Worm (Caenorhabditis elegans): ENCODE results near the gene nasp-2.

Gene nasp-2

DNA sequence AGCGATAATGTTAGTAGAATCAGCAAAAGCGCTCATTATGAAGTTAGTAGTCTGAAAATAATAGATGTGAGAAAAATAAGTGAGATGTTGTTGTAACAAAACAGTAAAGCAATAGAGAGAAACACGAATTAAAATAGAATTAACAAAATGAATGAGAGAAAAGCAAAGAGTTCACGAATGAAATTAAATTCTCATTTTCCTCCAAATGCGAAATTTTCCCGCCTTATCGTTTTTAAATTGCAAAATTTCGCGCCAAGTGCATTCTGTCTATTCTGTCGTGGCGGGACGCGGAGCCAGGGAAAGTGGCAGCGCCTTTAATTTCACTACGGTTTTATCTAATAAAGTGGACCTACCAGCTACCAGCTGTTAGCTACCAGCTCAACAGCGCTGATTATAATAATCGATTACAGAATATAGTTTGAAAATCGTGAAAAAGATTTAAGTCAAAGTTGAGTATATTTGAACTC, at the start of gene nasp-2:
Gene nasp-2 (minus strand): TSS at position 51 of the 467 bp plus-strand sequence.
- TF ChIP-seq C16A3.4 (tag; optimal IDR thresholded peaks at IDR 0.05) = peak; percentile 47
- peak; percentile 2 for TF ChIP-seq snu-23 (GFP tag; optimal IDR thresholded peaks at IDR 0.05)
- TF ChIP-seq nhr-28 (tag; optimal IDR thresholded peaks at IDR 0.05) = no peak
- TF ChIP-seq dpl-1 (GFP tag; optimal IDR thresholded peaks at IDR 0.05) = peak; percentile 72 to 90 (median 85)
- TF ChIP-seq rnt-1 (tag; optimal IDR thresholded peaks at IDR 0.05) = peak; percentile 45
- peak; percentile 5 for TF ChIP-seq blmp-1 (tag; optimal IDR thresholded peaks at IDR 0.05)
- TF ChIP-seq lin-35 (GFP tag; optimal IDR thresholded peaks at IDR 0.05) = peak; percentile 71 to 90
- TF ChIP-seq mep-1 (tag; optimal IDR thresholded peaks at IDR 0.05) = no peak
- peak; percentile 81 to 88 for TF ChIP-seq efl-1 (optimal IDR thresholded peaks at IDR 0.05)
- TF ChIP-seq efl-1 (GFP tag; optimal IDR thresholded peaks at IDR 0.05 in 1 of 2) = peak; percentile 79 to 97
- TF ChIP-seq Y116A8C.19 (tag; optimal IDR thresholded peaks at IDR 0.05; ENCODE audit: borderline replicate concordance) = no peak
- TF ChIP-seq lsy-2 (tag; optimal IDR thresholded peaks at IDR 0.05) = peak in 1 of 2 experiments; percentile 38

DNA sequence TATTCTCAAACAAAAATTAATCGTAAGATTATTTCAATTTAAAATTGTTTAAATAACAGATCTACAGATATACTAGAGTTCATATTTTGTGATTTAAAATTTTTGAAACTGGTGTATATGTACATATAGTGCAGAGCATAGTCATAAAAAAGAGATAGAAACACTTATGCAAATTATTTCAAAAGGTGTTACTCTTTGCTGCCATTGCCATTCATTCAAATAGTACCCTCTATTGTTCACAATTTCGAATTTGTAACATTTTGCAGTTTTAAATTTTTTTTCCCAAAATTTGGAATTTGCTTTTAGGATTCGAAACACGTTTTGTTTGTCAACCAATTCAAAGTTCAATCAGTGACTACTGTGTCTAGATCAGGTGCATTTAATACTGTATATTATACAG, 48.2 kb upstream of the nasp-2 start, which contains the start of gene F32H5.4:
Gene F32H5.4 (plus strand): TSS at position 301 of the 400 bp plus-strand sequence.
- TF ChIP-seq efl-1 (optimal IDR thresholded peaks at IDR 0.05) (no peak), efl-1 (GFP tag; optimal IDR thresholded peaks at IDR 0.05 in 1 of 2) (peak in 1 of 2 experiments; percentile 90), F16B12.6 (tag; optimal IDR thresholded peaks at IDR 0.05) (no peak), nhr-77 (tag; optimal IDR thresholded peaks at IDR 0.05) (no peak)

DNA sequence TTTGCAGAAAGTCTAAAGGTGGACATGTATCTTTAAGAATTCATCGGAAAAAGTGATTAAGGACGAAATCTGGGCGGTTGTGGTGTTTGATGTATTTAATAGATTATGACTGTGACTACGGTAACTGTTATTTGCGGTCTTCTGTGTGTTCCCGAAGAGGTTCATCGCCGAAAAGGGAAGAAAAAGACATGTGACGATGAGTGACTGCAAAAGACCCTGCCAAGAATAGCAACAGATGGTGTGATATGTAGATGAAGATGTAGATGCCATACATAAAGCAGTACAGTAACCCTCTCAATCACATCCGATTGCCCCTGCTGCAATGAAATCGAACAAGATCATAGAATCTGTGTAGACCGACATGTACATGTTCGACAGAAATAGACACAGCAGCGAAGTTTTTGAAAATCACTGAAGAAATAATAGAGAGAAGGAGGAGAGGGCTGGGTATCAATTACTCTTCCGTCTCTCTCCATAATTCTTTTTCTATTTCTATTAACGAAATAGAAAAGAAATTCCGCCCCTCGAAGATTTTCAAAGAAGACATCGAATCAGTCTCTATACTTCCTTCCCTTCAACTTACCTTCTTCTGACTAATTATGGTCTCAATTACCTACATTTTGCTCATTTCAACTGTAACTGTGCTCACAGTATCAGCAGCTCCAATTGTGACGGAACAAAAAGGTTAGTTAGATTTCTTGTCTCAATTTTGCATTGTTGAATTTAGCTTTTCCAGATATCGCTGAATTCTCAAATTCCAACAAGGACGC, 46.9 kb upstream of the nasp-2 start, which contains the start of gene F32H5.3:
Gene F32H5.3 (plus strand): TSS at position 513 of the 770 bp plus-strand sequence.
- TF ChIP-seq nhr-12 (tag; optimal IDR thresholded peaks at IDR 0.05) = no peak
- TF ChIP-seq elt-3 (tag; optimal IDR thresholded peaks at IDR 0.05) = peak in 1 of 6 experiments; percentile 53
- peak in 1 of 2 experiments; percentile 36 for TF ChIP-seq lin-35 (GFP tag; optimal IDR thresholded peaks at IDR 0.05)
- TF ChIP-seq ceh-63 (GFP tag; optimal IDR thresholded peaks at IDR 0.05) = no peak
- TF ChIP-seq ces-1 (GFP tag; optimal IDR thresholded peaks at IDR 0.05) = no peak
- TF ChIP-seq dpl-1 (GFP tag; optimal IDR thresholded peaks at IDR 0.05) = no peak
- no peak for TF ChIP-seq sup-37 (GFP tag; optimal IDR thresholded peaks at IDR 0.05)
- TF ChIP-seq hlh-4 (tag; optimal IDR thresholded peaks at IDR 0.05) = no peak
- TF ChIP-seq unc-86 (tag; optimal IDR thresholded peaks at IDR 0.05) = no peak
- no peak for TF ChIP-seq fkh-8 (tag; optimal IDR thresholded peaks at IDR 0.05)
- peak; percentile 31; the same call in 1 of the 2 replicates for TF ChIP-seq grh-1 (GFP tag; IDR thresholded peaks at IDR 0.05)
- TF ChIP-seq nhr-84 (tag; optimal IDR thresholded peaks at IDR 0.05) = no peak
- peak; percentile 17 for TF ChIP-seq blmp-1 (tag; optimal IDR thresholded peaks at IDR 0.05)
- no peak for TF ChIP-seq elt-2 (tag; optimal IDR thresholded peaks at IDR 0.05)
- peak; percentile 42; the same call in 1 of the 2 replicates for TF ChIP-seq nhr-19 (GFP tag; conservative IDR thresholded peaks at IDR 0.05)
- no peak for TF ChIP-seq ztf-4 (tag; optimal IDR thresholded peaks at IDR 0.05)
- TF ChIP-seq hlh-17 (GFP tag; optimal IDR thresholded peaks at IDR 0.05; ENCODE audit: borderline replicate concordance) = no peak
- TF ChIP-seq nhr-76 (tag; optimal IDR thresholded peaks at IDR 0.05) = no peak
- TF ChIP-seq lin-13 (GFP tag; optimal IDR thresholded peaks at IDR 0.05) = no peak
- no peak for TF ChIP-seq ceh-90 (tag; optimal IDR thresholded peaks at IDR 0.05)
- no peak for TF ChIP-seq nhr-47 (tag; optimal IDR thresholded peaks at IDR 0.05)
- TF ChIP-seq tbx-2 (tag; optimal IDR thresholded peaks at IDR 0.05) = peak; percentile 22
- TF ChIP-seq efl-1 (optimal IDR thresholded peaks at IDR 0.05) = no peak
- TF ChIP-seq efl-1 (GFP tag; optimal IDR thresholded peaks at IDR 0.05 in 1 of 2) = no peak
- no peak for TF ChIP-seq sox-4 (tag; optimal IDR thresholded peaks at IDR 0.05)
- peak; percentile 67 for TF ChIP-seq lin-14 (GFP tag; optimal IDR thresholded peaks at IDR 0.05)
- peak; percentile 75 for TF ChIP-seq nhr-20 (tag; optimal IDR thresholded peaks at IDR 0.05)
- no peak for TF ChIP-seq jun-1 (tag; optimal IDR thresholded peaks at IDR 0.05)
- no peak for TF ChIP-seq aly-2 (tag; optimal IDR thresholded peaks at IDR 0.05)
- no peak for TF ChIP-seq C16A3.4 (tag; optimal IDR thresholded peaks at IDR 0.05)
- peak; percentile 64 for TF ChIP-seq nhr-71 (tag; optimal IDR thresholded peaks at IDR 0.05)
- TF ChIP-seq xbp-1 (tag; optimal IDR thresholded peaks at IDR 0.05) = no peak
- TF ChIP-seq mdl-1 (tag; optimal IDR thresholded peaks at IDR 0.05) = no peak
- peak; percentile 95 for TF ChIP-seq nhr-85 (tag)
- TF ChIP-seq snu-23 (GFP tag; optimal IDR thresholded peaks at IDR 0.05) = peak; percentile 54
- no peak for TF ChIP-seq mab-9 (GFP tag; IDR thresholded peaks at IDR 0.05)
- no peak for TF ChIP-seq unc-30 (tag; optimal IDR thresholded peaks at IDR 0.05)
- TF ChIP-seq zag-1 (tag; optimal IDR thresholded peaks at IDR 0.05) = no peak
- TF ChIP-seq lsy-2 (tag; optimal IDR thresholded peaks at IDR 0.05) = peak; percentile 12 to 64
- no peak for TF ChIP-seq alr-1 (tag; optimal IDR thresholded peaks at IDR 0.05; ENCODE audit: borderline replicate concordance)

Data from whole organism, L1 larva.